Worm (Caenorhabditis elegans): ENCODE results near the gene F14H8.4.

ce11 chrV:15059534-15059933, 35.9 kb downstream of the F14H8.4 start, which contains the start of the genes mcm-3 and C25D7.15:
- TF ChIP-seq fos-1 (tag; optimal IDR thresholded peaks at IDR 0.05) = no peak
- no peak for TF ChIP-seq elt-3 (tag; optimal IDR thresholded peaks at IDR 0.05)
- no peak for TF ChIP-seq elt-1 (tag; optimal IDR thresholded peaks at IDR 0.05)
- TF ChIP-seq jun-1 (tag; optimal IDR thresholded peaks at IDR 0.05) = no peak
- TF ChIP-seq nhr-77 (tag; optimal IDR thresholded peaks at IDR 0.05) = no peak

All from whole organism, L3 larva.